Fruit fly (Drosophila melanogaster) whole organism, embryonic: ENCODE measurements around the gene GluRIID.
A peak's percentile ranks its signal among the peaks of the same experiment; 100 is the strongest.

Experiments used
- BEAF-32 ChIP-seq: fragments of 200-800 bp; sonication (Bioruptor generic); optimal IDR thresholded peaks from 3 replicates; lab custom pipeline; 2017; ENCODE audit warnings: missing biosample characterization, missing genetic modification characterization, mild to moderate bottlenecking, moderate library complexity, missing genetic modification reagents
- Bgb ChIP-seq: fragments of 200-800 bp; sonication (Bioruptor generic); IDR thresholded peaks from 2 replicates; pipeline ENCODE4 v1.3.6; 2022; ENCODE audit warnings: missing biosample characterization, missing genetic modification characterization; ENCODE audit not compliant: partially characterized antibody
- CG10366 ChIP-seq: fragments of 200-800 bp; sonication (Bioruptor generic); IDR thresholded peaks from 2 replicates; pipeline ENCODE4 v1.3.6; 2022; ENCODE audit warnings: missing biosample characterization, missing genetic modification characterization
- CG10654 ChIP-seq: fragments of 200-800 bp; sonication (Bioruptor generic); optimal IDR thresholded peaks from 2 replicates; lab custom pipeline; 2016; ENCODE audit warnings: missing biosample characterization, missing genetic modification characterization
- CG10959 ChIP-seq: fragments of 200-800 bp; sonication (Bioruptor generic); IDR thresholded peaks from 2 replicates; pipeline ENCODE4 v1.3.6; 2022; ENCODE audit warnings: missing biosample characterization, missing genetic modification characterization
- CG14050 ChIP-seq: fragments of 200-800 bp; sonication (Bioruptor generic); IDR thresholded peaks from 3 replicates; pipeline ENCODE4 v1.3.6; 2022; ENCODE audit warnings: missing biosample characterization, missing genetic modification characterization
- CG15269 ChIP-seq: fragments of 200-800 bp; sonication (Bioruptor generic); optimal IDR thresholded peaks from 2 replicates; lab custom pipeline; 2018; ENCODE audit warnings: missing biosample characterization, mild to moderate bottlenecking, missing genetic modification characterization, moderate library complexity
- CG16863 ChIP-seq: fragments of 200-800 bp; sonication (Bioruptor generic); optimal IDR thresholded peaks from 3 replicates; lab custom pipeline; 2016; ENCODE audit warnings: missing biosample characterization, missing genetic modification characterization
- CG17361 ChIP-seq: fragments of 200-800 bp; sonication (Bioruptor generic); IDR thresholded peaks from 3 replicates; pipeline ENCODE4 v1.3.6; 2022; ENCODE audit warnings: missing biosample characterization, missing genetic modification characterization
- CG17612 ChIP-seq: fragments of 200-800 bp; sonication (Bioruptor generic); IDR thresholded peaks from 2 replicates; pipeline ENCODE4 v1.3.6; 2022; ENCODE audit warnings: missing biosample characterization, missing genetic modification characterization
- CG17912 ChIP-seq: fragments of 200-800 bp; sonication (Bioruptor generic); optimal IDR thresholded peaks from 2 replicates; lab custom pipeline; 2018; ENCODE audit warnings: missing biosample characterization, mild to moderate bottlenecking, missing genetic modification characterization
- CG30431 ChIP-seq: fragments of 200-800 bp; sonication (Bioruptor generic); optimal IDR thresholded peaks from 2 replicates; lab custom pipeline; 2017; ENCODE audit warnings: missing biosample characterization, missing genetic modification characterization
- CG31441 ChIP-seq: fragments of 200-800 bp; sonication (Bioruptor generic); IDR thresholded peaks from 2 replicates; pipeline ENCODE4 v1.3.6; 2022; ENCODE audit warnings: missing biosample characterization, missing genetic modification characterization
- CG3281 ChIP-seq: fragments of 200-800 bp; sonication (Bioruptor generic); optimal IDR thresholded peaks from 3 replicates; lab custom pipeline; 2017; ENCODE audit warnings: missing biosample characterization, mild to moderate bottlenecking, missing genetic modification characterization
- CG34376 ChIP-seq: fragments of 200-800 bp; sonication (Bioruptor generic); optimal IDR thresholded peaks from 2 replicates; lab custom pipeline; 2018; ENCODE audit warnings: missing biosample characterization, mild to moderate bottlenecking, missing genetic modification characterization
- CG6689 ChIP-seq: fragments of 200-800 bp; sonication (Bioruptor generic); IDR thresholded peaks from 2 replicates; pipeline ENCODE4 v1.3.6; 2022; ENCODE audit warnings: missing biosample characterization, missing genetic modification characterization
- CG8359 ChIP-seq: fragments of 200-800 bp; sonication (Bioruptor generic); optimal IDR thresholded peaks from 2 replicates; lab custom pipeline; 2017; ENCODE audit warnings: missing biosample characterization, mild to moderate bottlenecking, missing genetic modification characterization, borderline replicate concordance
- CG8765 ChIP-seq: fragments of 200-800 bp; sonication (Bioruptor generic); IDR thresholded peaks from 2 replicates; pipeline ENCODE4 v1.3.6; 2022; ENCODE audit warnings: missing biosample characterization, missing genetic modification characterization
- CG9817 ChIP-seq: fragments of 200-800 bp; sonication (Bioruptor generic); optimal IDR thresholded peaks from 2 replicates; lab custom pipeline; 2018; ENCODE audit warnings: missing biosample characterization, mild to moderate bottlenecking, missing genetic modification characterization, moderate library complexity
- CkIIα-i1 ChIP-seq: fragments of 200-800 bp; sonication (Bioruptor generic); IDR thresholded peaks from 2 replicates; pipeline ENCODE4 v1.3.6; 2022; ENCODE audit warnings: missing biosample characterization, missing genetic modification characterization
- D ChIP-seq, 2 experiments: fragments of 200-800 bp in 1 of 2; fragments of >200 bp in 1 of 2; sonication (Bioruptor generic) in 1 of 2; optimal IDR thresholded peaks; 2 replicates in 1 of 2; 3 replicates in 1 of 2; lab custom pipeline; 2017; ENCODE audit warnings: mild to moderate bottlenecking in 1 of 2, missing biosample characterization in 1 of 2, missing genetic modification characterization in 1 of 2, missing genetic modification reagents in 1 of 2
- ERR ChIP-seq: fragments of 200-800 bp; sonication (Bioruptor generic); optimal IDR thresholded peaks from 2 replicates; lab custom pipeline; 2016; ENCODE audit warnings: missing biosample characterization, missing genetic modification characterization
- Ets97D ChIP-seq: fragments of 200-800 bp; sonication (Bioruptor generic); optimal IDR thresholded peaks from 3 replicates; lab custom pipeline; 2016; ENCODE audit warnings: missing biosample characterization, missing genetic modification characterization
- Fer2 ChIP-seq: fragments of 200-800 bp; sonication (Bioruptor generic); optimal IDR thresholded peaks from 2 replicates; lab custom pipeline; 2018; ENCODE audit warnings: missing biosample characterization, mild to moderate bottlenecking, missing genetic modification characterization, moderate library complexity
- Hey ChIP-seq: fragments of 200-800 bp; sonication (Bioruptor generic); optimal IDR thresholded peaks from 3 replicates; lab custom pipeline; 2018; ENCODE audit warnings: missing biosample characterization, mild to moderate bottlenecking, missing genetic modification characterization
- Hmx ChIP-seq: fragments of 200-800 bp; sonication (Bioruptor generic); optimal IDR thresholded peaks from 2 replicates; lab custom pipeline; 2016; ENCODE audit warnings: missing biosample characterization, missing genetic modification characterization
- MESR4 ChIP-seq: fragments of 200-800 bp; sonication (Bioruptor generic); optimal IDR thresholded peaks from 2 replicates; lab custom pipeline; 2018; ENCODE audit warnings: missing biosample characterization, mild to moderate bottlenecking, missing genetic modification characterization, moderate library complexity
- Max ChIP-seq: fragments of 200-800 bp; sonication (Bioruptor generic); optimal IDR thresholded peaks from 2 replicates; lab custom pipeline; 2016; ENCODE audit warnings: missing biosample characterization, mild to moderate bottlenecking, missing genetic modification characterization
- Myb ChIP-seq: fragments of 200-800 bp; sonication (Bioruptor generic); optimal IDR thresholded peaks from 2 replicates; lab custom pipeline; 2016; ENCODE audit warnings: missing biosample characterization, missing genetic modification characterization
- Spps ChIP-seq: fragments of 200-800 bp; sonication (Bioruptor generic); optimal IDR thresholded peaks from 2 replicates; lab custom pipeline; 2018; ENCODE audit warnings: missing biosample characterization, mild to moderate bottlenecking, missing genetic modification characterization
- Tbp ChIP-seq: fragments of >200 bp; optimal IDR thresholded peaks from 2 replicates; lab custom pipeline; 2018; ENCODE audit warnings: missing biosample characterization, missing genetic modification characterization
- ab ChIP-seq: fragments of 200-800 bp; sonication (Bioruptor generic); optimal IDR thresholded peaks from 2 replicates; lab custom pipeline; 2016; ENCODE audit warnings: missing biosample characterization, missing genetic modification characterization
- ara ChIP-seq: fragments of 200-800 bp; sonication (Bioruptor generic); IDR thresholded peaks from 2 replicates; pipeline ENCODE4 v1.3.6; 2022; ENCODE audit warnings: missing biosample characterization, missing genetic modification characterization
- caup ChIP-seq: fragments of 200-800 bp; sonication (Bioruptor generic); optimal IDR thresholded peaks from 3 replicates; lab custom pipeline; 2017; ENCODE audit warnings: missing biosample characterization, mild to moderate bottlenecking, missing genetic modification characterization, moderate library complexity; ENCODE audit not compliant: severe bottlenecking
- dimm ChIP-seq: fragments of 200-800 bp; sonication (Bioruptor generic); IDR thresholded peaks from 2 replicates; pipeline ENCODE4 v1.3.6; 2022; ENCODE audit warnings: missing biosample characterization, missing genetic modification characterization
- dm ChIP-seq: fragments of 200-800 bp; sonication (Bioruptor generic); optimal IDR thresholded peaks from 3 replicates; lab custom pipeline; 2016; ENCODE audit warnings: missing biosample characterization, missing genetic modification characterization
- dmrt11E ChIP-seq: fragments of 200-800 bp; sonication (Bioruptor generic); optimal IDR thresholded peaks from 3 replicates; lab custom pipeline; 2018; ENCODE audit warnings: missing biosample characterization, mild to moderate bottlenecking, missing genetic modification characterization, moderate library complexity
- en ChIP-seq: fragments of 200-800 bp; sonication (Bioruptor generic); optimal IDR thresholded peaks from 2 replicates; lab custom pipeline; 2016; ENCODE audit warnings: missing biosample characterization, missing genetic modification characterization
- fru ChIP-seq: fragments of >200 bp; optimal IDR thresholded peaks from 2 replicates; lab custom pipeline; 2017
- ham ChIP-seq: fragments of 200-800 bp; sonication (Bioruptor generic); IDR thresholded peaks from 2 replicates; pipeline ENCODE4 v1.3.6; 2022; ENCODE audit warnings: missing biosample characterization, missing genetic modification characterization
- jumu ChIP-seq: fragments of 200-800 bp; sonication (Bioruptor generic); optimal IDR thresholded peaks from 3 replicates; lab custom pipeline; 2016; ENCODE audit warnings: missing biosample characterization, missing genetic modification characterization
- odd ChIP-seq: fragments of 200-800 bp; sonication (Bioruptor generic); optimal IDR thresholded peaks from 2 replicates; lab custom pipeline; 2017; ENCODE audit warnings: missing biosample characterization, mild to moderate bottlenecking, missing genetic modification characterization
- onecut ChIP-seq: fragments of 200-800 bp; sonication (Bioruptor generic); IDR thresholded peaks from 2 replicates; pipeline ENCODE4 v1.3.6; 2022; ENCODE audit warnings: missing biosample characterization, missing genetic modification characterization
- prd ChIP-seq, 3 experiments: fragments of >200 bp in 2 of 3; fragments of 200-800 bp in 1 of 3; sonication (Bioruptor generic) in 1 of 3; optimal IDR thresholded peaks in 2 of 3; IDR thresholded peaks in 1 of 3; 2 replicates in 2 of 3; 3 replicates in 1 of 3; pipeline versions ENCODE4 v1.3.6 to Lab custom; 2017 to 2022; ENCODE audit warnings: missing biosample characterization in 1 of 3, missing genetic modification characterization in 1 of 3
- row ChIP-seq: fragments of 200-800 bp; sonication (Bioruptor generic); IDR thresholded peaks from 3 replicates; pipeline ENCODE4 v1.3.6; 2022; ENCODE audit warnings: missing biosample characterization, missing genetic modification characterization
- shn ChIP-seq: fragments of 200-800 bp; sonication (Bioruptor generic); optimal IDR thresholded peaks from 3 replicates; lab custom pipeline; 2016; ENCODE audit warnings: missing biosample characterization, missing genetic modification characterization
- slp2 ChIP-seq: fragments of 200-800 bp; sonication (Bioruptor generic); optimal IDR thresholded peaks from 2 replicates; lab custom pipeline; 2016; ENCODE audit warnings: missing biosample characterization, missing genetic modification characterization
- sob ChIP-seq: fragments of 200-800 bp; sonication (Bioruptor generic); IDR thresholded peaks from 2 replicates; pipeline ENCODE4 v1.3.6; 2022; ENCODE audit warnings: missing biosample characterization, missing genetic modification characterization
- sr ChIP-seq: fragments of 200-800 bp; sonication (Bioruptor generic); IDR thresholded peaks from 3 replicates; pipeline ENCODE4 v1.3.6; 2022; ENCODE audit warnings: missing biosample characterization, missing genetic modification characterization
- tgo ChIP-seq: fragments of 200-800 bp; sonication (Bioruptor generic); IDR thresholded peaks from 3 replicates; pipeline ENCODE4 v1.3.6; 2022; ENCODE audit warnings: missing biosample characterization, missing genetic modification characterization
- vfl ChIP-seq: fragments of 200-800 bp; sonication (Bioruptor generic); optimal IDR thresholded peaks from 2 replicates; lab custom pipeline; 2016; ENCODE audit warnings: missing biosample characterization, missing genetic modification characterization

Gene GluRIID

dm6 chr3R:20633984-20634446 lies 18.2 kb downstream of the GluRIID start (continued):
- peak; percentile 73 for TF ChIP-seq sob (GFP tag; lab: Robert Waterston, UW)
- no peak for TF ChIP-seq fru (lab: Kevin White, UChicago)
- peak; percentile 31 for TF ChIP-seq Spps
- TF ChIP-seq CG17361 (GFP tag; lab: Robert Waterston, UW), result no peak
- no peak for TF ChIP-seq caup (GFP tag; lab: Kevin White, UChicago)
- TF ChIP-seq prd (optimal IDR thresholded peaks at IDR 0.05; lab: Kevin White, UChicago), result no peak
- peak; percentile 78 for TF ChIP-seq prd (GFP tag; IDR thresholded peaks at IDR 0.05; lab: Robert Waterston, UW)
- no peak for TF ChIP-seq CG14050 (GFP tag; lab: Robert Waterston, UW)
- no peak for TF ChIP-seq CG3281 (GFP tag; lab: Kevin White, UChicago)
- TF ChIP-seq dimm (GFP tag; lab: Robert Waterston, UW), result 0 out of 2 replicates have a peak, but pooled peaks have one; percentile 13
- peak; percentile 59; the same call in 1 of the 2 replicates for TF ChIP-seq CG6689 (GFP tag; lab: Robert Waterston, UW)
- TF ChIP-seq Hmx (GFP tag; lab: Kevin White, UChicago), result peak; percentile 7
- TF ChIP-seq jumu, result peak; percentile 69
- TF ChIP-seq D (optimal IDR thresholded peaks at IDR 0.05; lab: Kevin White, UChicago), result no peak
- TF ChIP-seq D (GFP tag; optimal IDR thresholded peaks at IDR 0.05; lab: Kevin White, UChicago), result peak; percentile 42
- peak; percentile 16 for TF ChIP-seq Max (GFP tag; lab: Kevin White, UChicago)
- peak; percentile 99 for TF ChIP-seq row (GFP tag; lab: Robert Waterston, UW)
- peak; percentile 25 for TF ChIP-seq Ets97D (GFP tag; lab: Kevin White, UChicago)
- no peak for TF ChIP-seq CG17912 (GFP tag; lab: Kevin White, UChicago)
- TF ChIP-seq CG17612 (GFP tag; lab: Robert Waterston, UW), result peak; percentile 44; the same call in 1 of the 2 replicates
- TF ChIP-seq en, result peak; percentile 6
- TF ChIP-seq ab (GFP tag; lab: Kevin White, UChicago), result no peak
- TF ChIP-seq slp2 (GFP tag; lab: Kevin White, UChicago), result peak; percentile 64
- TF ChIP-seq shn (GFP tag; lab: Kevin White, UChicago), result peak; percentile 75
- no peak for TF ChIP-seq CG10959 (GFP tag; lab: Robert Waterston, UW)
- TF ChIP-seq sr (GFP tag; lab: Robert Waterston, UW), result no peak
- TF ChIP-seq CG30431 (GFP tag; lab: Kevin White, UChicago), result peak; percentile 49
- no peak for TF ChIP-seq BEAF-32 (GFP tag; lab: Kevin White, UChicago)
- no peak for TF ChIP-seq CG9817 (tag; lab: Kevin White, UChicago)
- TF ChIP-seq tgo (GFP tag; lab: Robert Waterston, UW), result peak; percentile 66
- peak; percentile 25 for TF ChIP-seq vfl (GFP tag; lab: Kevin White, UChicago)
- peak; percentile 66 for TF ChIP-seq CG16863 (GFP tag; lab: Kevin White, UChicago)
- TF ChIP-seq CG31441, result no peak
- TF ChIP-seq ham (GFP tag; lab: Robert Waterston, UW), result no peak
- TF ChIP-seq CkIIα-i1, result no peak
- peak; percentile 31; the same call in 1 of the 2 replicates for TF ChIP-seq onecut (GFP tag; lab: Robert Waterston, UW)
- peak; percentile 63 for TF ChIP-seq dmrt11E (tag; lab: Kevin White, UChicago)
- TF ChIP-seq CG10366 (GFP tag; lab: Robert Waterston, UW), result peak; percentile 68; the same call in 1 of the 2 replicates
- no peak for TF ChIP-seq Hey
- no peak for TF ChIP-seq CG15269 (tag; lab: Kevin White, UChicago)
- TF ChIP-seq Bgb (GFP tag; lab: Robert Waterston, UW), result no peak
- TF ChIP-seq Tbp (GFP tag; lab: Kevin White, UChicago), result no peak
- peak; percentile 54 for TF ChIP-seq dm (GFP tag; lab: Kevin White, UChicago)
- TF ChIP-seq Fer2 (tag; lab: Kevin White, UChicago), result no peak
- peak; percentile 52 for TF ChIP-seq ara (GFP tag; lab: Robert Waterston, UW)
- no peak for TF ChIP-seq CG8765 (GFP tag; lab: Robert Waterston, UW)
- no peak for TF ChIP-seq CG8359 (GFP tag; lab: Kevin White, UChicago)
- TF ChIP-seq CG10654 (GFP tag; lab: Kevin White, UChicago), result peak; percentile 54
- no peak for TF ChIP-seq odd (GFP tag; lab: Kevin White, UChicago)
- no peak for TF ChIP-seq MESR4
- TF ChIP-seq ERR (GFP tag; lab: Kevin White, UChicago), result peak; percentile 54
- TF ChIP-seq CG34376, result peak; percentile 70
- no peak for TF ChIP-seq Myb
